Fruit fly (Drosophila melanogaster): ENCODE measurements around the gene hzg.
A peak's percentile ranks its signal among the peaks of the same experiment; 100 is the strongest.

The hzg gene

dm6 chr3L:16037048-16037477 is 32.5 kb upstream of the hzg start (continued):
- TF ChIP-seq her (GFP tag; optimal IDR thresholded peaks at IDR 0.05) = peak; percentile 71
- peak in 1 of 2 experiments; percentile 61 for TF ChIP-seq insv (GFP tag; optimal IDR thresholded peaks at IDR 0.05)
- TF ChIP-seq Taf1 (GFP tag; IDR thresholded peaks at IDR 0.05) = peak; percentile 58
- peak; percentile 49; the same call in 2 of the 3 replicates for TF ChIP-seq CG7963 (GFP tag; IDR thresholded peaks at IDR 0.05; ENCODE audit: partially characterized antibody)
- TF ChIP-seq CG10321 (GFP tag; IDR thresholded peaks at IDR 0.05) = peak; percentile 60; the same call in 1 of the 2 replicates
- TF ChIP-seq Atf3 (GFP tag; optimal IDR thresholded peaks at IDR 0.05) = peak; percentile 64
- peak; percentile 52 for TF ChIP-seq pb (GFP tag; optimal IDR thresholded peaks at IDR 0.05)
- peak; percentile 24; the same call in 1 of the 3 replicates for TF ChIP-seq croc (GFP tag; conservative IDR thresholded peaks at IDR 0.05)
- TF ChIP-seq CG3995 (GFP tag; optimal IDR thresholded peaks at IDR 0.05) = peak; percentile 6
- TF ChIP-seq otp (GFP tag; IDR thresholded peaks at IDR 0.05) = peak; percentile 60; the same call in 1 of the 3 replicates
- peak; percentile 73 for TF ChIP-seq ind (GFP tag; optimal IDR thresholded peaks at IDR 0.05)
- peak; percentile 56 for TF ChIP-seq gsb-n (tag; optimal IDR thresholded peaks at IDR 0.05)
- TF ChIP-seq CG13424 (tag; optimal IDR thresholded peaks at IDR 0.05) = peak; percentile 74
- TF ChIP-seq Ravus (GFP tag; IDR thresholded peaks at IDR 0.05) = peak; percentile 22; the same call in 1 of the 2 replicates
- peak; percentile 74 for TF ChIP-seq Six4 (GFP tag; optimal IDR thresholded peaks at IDR 0.05)
- peak; percentile 65 for TF ChIP-seq odd (GFP tag; optimal IDR thresholded peaks at IDR 0.05)
- peak; percentile 97 for TF ChIP-seq Ets65A (GFP tag)
- TF ChIP-seq CG31224 (GFP tag; IDR thresholded peaks at IDR 0.05) = peak; percentile 77
- peak; percentile 47 for TF ChIP-seq Max (GFP tag; optimal IDR thresholded peaks at IDR 0.05)
- peak; percentile 86 for TF ChIP-seq CG13624 (GFP tag; optimal IDR thresholded peaks at IDR 0.05)
- peak; percentile 30 for TF ChIP-seq tio (GFP tag; optimal IDR thresholded peaks at IDR 0.05)
- TF ChIP-seq CG43689 (GFP tag; IDR thresholded peaks at IDR 0.05) = no peak; the same call in 1 of the 2 replicates
- peak; percentile 72 for TF ChIP-seq CG15696 (tag; optimal IDR thresholded peaks at IDR 0.05)
- TF ChIP-seq Asciz (GFP tag; optimal IDR thresholded peaks at IDR 0.05) = peak; percentile 55
- TF ChIP-seq CG1832 (GFP tag; optimal IDR thresholded peaks at IDR 0.05) = no peak
- TF ChIP-seq prd (optimal IDR thresholded peaks at IDR 0.05) = no peak
- peak; percentile 75 for TF ChIP-seq prd (GFP tag; IDR thresholded peaks at IDR 0.05)
- peak; percentile 60 for TF ChIP-seq CG16813 (GFP tag; IDR thresholded peaks at IDR 0.05; ENCODE audit: partially characterized antibody)
- no peak for TF ChIP-seq mld (GFP tag; IDR thresholded peaks at IDR 0.05; ENCODE audit: partially characterized antibody)
- TF ChIP-seq ftz-f1 (GFP tag; optimal IDR thresholded peaks at IDR 0.05) = peak; percentile 39
- TF ChIP-seq CG5180 (GFP tag; optimal IDR thresholded peaks at IDR 0.05) = peak; percentile 26
- TF ChIP-seq peb (GFP tag; IDR thresholded peaks at IDR 0.05) = peak; percentile 51; the same call in 1 of the 2 replicates
- peak; percentile 79 for TF ChIP-seq CG2678 (tag; optimal IDR thresholded peaks at IDR 0.05)
- TF ChIP-seq CG7928 (GFP tag; optimal IDR thresholded peaks at IDR 0.05) = peak; percentile 37
- peak; percentile 79 for TF ChIP-seq Hsf (GFP tag; optimal IDR thresholded peaks at IDR 0.05)
- peak; percentile 70; the same call in 1 of the 2 replicates for TF ChIP-seq amos (GFP tag; IDR thresholded peaks at IDR 0.05; ENCODE audit: partially characterized antibody)
- TF ChIP-seq GATAe (GFP tag; conservative IDR thresholded peaks at IDR 0.05) = no peak
- TF ChIP-seq dmrt99B (tag; optimal IDR thresholded peaks at IDR 0.05) = peak; percentile 74
- TF ChIP-seq fd96Cb (tag; optimal IDR thresholded peaks at IDR 0.05) = peak; percentile 54
- peak; percentile 64 for TF ChIP-seq sug (tag; optimal IDR thresholded peaks at IDR 0.05)
- peak; percentile 35 for TF ChIP-seq trh (GFP tag; optimal IDR thresholded peaks at IDR 0.05)
- peak; percentile 81 for TF ChIP-seq CG12071 (GFP tag; optimal IDR thresholded peaks at IDR 0.05)
- peak; percentile 33 for TF ChIP-seq Fer2 (tag; optimal IDR thresholded peaks at IDR 0.05)
- peak; percentile 73 for TF ChIP-seq Dad (GFP tag; optimal IDR thresholded peaks at IDR 0.05)
- TF ChIP-seq CG31441 (GFP tag; IDR thresholded peaks at IDR 0.05) = peak; percentile 70; the same call in 1 of the 2 replicates
- TF ChIP-seq CG11560 (tag; IDR thresholded peaks at IDR 0.05) = peak; percentile 95
- TF ChIP-seq D (optimal IDR thresholded peaks at IDR 0.05) = no peak
- TF ChIP-seq D (GFP tag; optimal IDR thresholded peaks at IDR 0.05) = peak; percentile 44
- TF ChIP-seq MTF-1 (GFP tag; optimal IDR thresholded peaks at IDR 0.05; ENCODE audit: borderline replicate concordance) = no peak
- TF ChIP-seq Hr51 (GFP tag; optimal IDR thresholded peaks at IDR 0.05) = peak; percentile 71 to 81
